Fruit fly (Drosophila melanogaster) whole organism, embryonic: ENCODE measurements around the gene CG9171.

ENCODE experiments used
- ATbp ChIP-seq: fragments of 200-800 bp; sonication (Bioruptor generic); optimal IDR thresholded peaks from 2 replicates; lab custom pipeline; 2017; ENCODE audit warnings: missing biosample characterization, mild to moderate bottlenecking, missing genetic modification characterization, missing genetic modification reagents
- Antp ChIP-seq: fragments of 200-800 bp; sonication (Bioruptor generic); optimal IDR thresholded peaks from 3 replicates; lab custom pipeline; 2016; ENCODE audit warnings: missing biosample characterization, missing genetic modification characterization
- Atf3 ChIP-seq: fragments of 200-800 bp; sonication (Bioruptor generic); optimal IDR thresholded peaks from 3 replicates; lab custom pipeline; 2016; ENCODE audit warnings: missing biosample characterization, missing genetic modification characterization
- B-H2 ChIP-seq: fragments of 200-800 bp; sonication (Bioruptor generic); optimal IDR thresholded peaks from 2 replicates; lab custom pipeline; 2018; ENCODE audit warnings: missing biosample characterization, mild to moderate bottlenecking, missing genetic modification characterization
- CG13775 ChIP-seq: fragments of 200-800 bp; sonication (Bioruptor generic); optimal IDR thresholded peaks from 3 replicates; lab custom pipeline; 2017; ENCODE audit warnings: missing biosample characterization, mild to moderate bottlenecking, missing genetic modification characterization
- CG14014 ChIP-seq: fragments of 200-800 bp; sonication (Bioruptor generic); IDR thresholded peaks from 2 replicates; pipeline ENCODE4 v1.3.6; 2022; ENCODE audit warnings: missing biosample characterization, missing genetic modification characterization
- CG16813 ChIP-seq: fragments of 200-800 bp; sonication (Bioruptor generic); IDR thresholded peaks from 3 replicates; pipeline ENCODE4 v1.3.6; 2022; ENCODE audit warnings: missing biosample characterization, missing genetic modification characterization; ENCODE audit not compliant: partially characterized antibody
- CG16815 ChIP-seq: fragments of 200-800 bp; sonication (Bioruptor generic); optimal IDR thresholded peaks from 3 replicates; lab custom pipeline; 2017; ENCODE audit warnings: missing biosample characterization, mild to moderate bottlenecking, missing genetic modification characterization
- CG18619 ChIP-seq: fragments of 200-800 bp; sonication (Bioruptor generic); optimal IDR thresholded peaks from 3 replicates; lab custom pipeline; 2017; ENCODE audit warnings: missing biosample characterization, mild to moderate bottlenecking, missing genetic modification characterization
- CG30403 ChIP-seq: fragments of 200-800 bp; sonication (Bioruptor generic); optimal IDR thresholded peaks from 3 replicates; lab custom pipeline; 2016; ENCODE audit warnings: missing biosample characterization, missing genetic modification characterization
- CG31441 ChIP-seq: fragments of 200-800 bp; sonication (Bioruptor generic); IDR thresholded peaks from 2 replicates; pipeline ENCODE4 v1.3.6; 2022; ENCODE audit warnings: missing biosample characterization, missing genetic modification characterization
- CG4360 ChIP-seq: fragments of 200-800 bp; sonication (Bioruptor generic); IDR thresholded peaks from 2 replicates; pipeline ENCODE4 v1.3.6; 2022; ENCODE audit warnings: missing biosample characterization, missing genetic modification characterization
- CG8089 ChIP-seq: fragments of 200-800 bp; sonication (Bioruptor generic); optimal IDR thresholded peaks from 3 replicates; lab custom pipeline; 2016; ENCODE audit warnings: missing biosample characterization, missing genetic modification characterization
- D19B ChIP-seq: fragments of 200-800 bp; sonication (Bioruptor generic); optimal IDR thresholded peaks from 2 replicates; lab custom pipeline; 2017; ENCODE audit warnings: missing biosample characterization, mild to moderate bottlenecking, missing genetic modification characterization
- Drgx ChIP-seq: fragments of 200-800 bp; sonication (Bioruptor generic); IDR thresholded peaks from 2 replicates; pipeline ENCODE4 v1.3.6; 2022; ENCODE audit warnings: missing biosample characterization, missing genetic modification characterization
- Ets65A ChIP-seq: fragments of 200-800 bp; sonication (Bioruptor generic); peaks from one replicate; lab custom pipeline; 2016; ENCODE audit warnings: missing biosample characterization, missing genetic modification characterization
- Hand ChIP-seq: fragments of 200-800 bp; sonication (Bioruptor generic); optimal IDR thresholded peaks from 2 replicates; lab custom pipeline; 2017; ENCODE audit warnings: mild to moderate bottlenecking, missing biosample characterization, missing genetic modification reagents, missing genetic modification characterization
- HmgD ChIP-seq: fragments of 200-800 bp; sonication (Bioruptor generic); optimal IDR thresholded peaks from 3 replicates; lab custom pipeline; 2016; ENCODE audit warnings: missing biosample characterization, missing genetic modification characterization
- Med ChIP-seq: fragments of 200-800 bp; sonication (Bioruptor generic); peaks from one replicate; lab custom pipeline; 2016; ENCODE audit warnings: missing biosample characterization, missing genetic modification characterization, mild to moderate bottlenecking, inconsistent platforms, moderate library complexity
- NfI ChIP-seq: fragments of 200-800 bp; sonication (Bioruptor generic); optimal IDR thresholded peaks from 3 replicates; lab custom pipeline; 2018; ENCODE audit warnings: missing biosample characterization, mild to moderate bottlenecking, missing genetic modification characterization, moderate library complexity
- Oli ChIP-seq: fragments of 200-800 bp; sonication (Bioruptor generic); optimal IDR thresholded peaks from 2 replicates; lab custom pipeline; 2018; ENCODE audit warnings: missing biosample characterization, mild to moderate bottlenecking, missing genetic modification characterization, moderate library complexity
- PHDP ChIP-seq: fragments of 200-800 bp; sonication (Bioruptor generic); optimal IDR thresholded peaks from 3 replicates; lab custom pipeline; 2018; ENCODE audit warnings: missing biosample characterization, mild to moderate bottlenecking, missing genetic modification characterization, moderate library complexity
- Side ChIP-seq: fragments of 200-800 bp; sonication (Bioruptor generic); optimal IDR thresholded peaks from 2 replicates; lab custom pipeline; 2016; ENCODE audit warnings: missing biosample characterization, missing genetic modification characterization
- Taf1 ChIP-seq: fragments of 200-800 bp; sonication (Bioruptor generic); IDR thresholded peaks from 2 replicates; pipeline ENCODE4 v1.3.6; 2022; ENCODE audit warnings: missing biosample characterization, missing genetic modification characterization
- Vsx1 ChIP-seq: fragments of 200-800 bp; sonication (Bioruptor generic); optimal IDR thresholded peaks from 2 replicates; lab custom pipeline; 2017; ENCODE audit warnings: missing biosample characterization, mild to moderate bottlenecking, missing genetic modification characterization, missing genetic modification reagents
- caup ChIP-seq: fragments of 200-800 bp; sonication (Bioruptor generic); optimal IDR thresholded peaks from 3 replicates; lab custom pipeline; 2017; ENCODE audit warnings: missing biosample characterization, mild to moderate bottlenecking, missing genetic modification characterization, moderate library complexity; ENCODE audit not compliant: severe bottlenecking
- dysf ChIP-seq: fragments of 200-800 bp; sonication (Bioruptor generic); IDR thresholded peaks from 3 replicates; pipeline ENCODE4 v1.3.6; 2022; ENCODE audit warnings: missing biosample characterization, missing genetic modification characterization
- fd102C ChIP-seq: fragments of 200-800 bp; sonication (Bioruptor generic); optimal IDR thresholded peaks from 2 replicates; lab custom pipeline; 2018; ENCODE audit warnings: missing biosample characterization, mild to moderate bottlenecking, missing genetic modification characterization, moderate library complexity
- fd96Cb ChIP-seq: fragments of 200-800 bp; sonication (Bioruptor generic); optimal IDR thresholded peaks from 2 replicates; lab custom pipeline; 2018; ENCODE audit warnings: missing biosample characterization, mild to moderate bottlenecking, missing genetic modification characterization, moderate library complexity
- gem ChIP-seq: fragments of 200-800 bp; sonication (Bioruptor generic); optimal IDR thresholded peaks from 2 replicates; lab custom pipeline; 2019; ENCODE audit warnings: missing biosample characterization, mild to moderate bottlenecking, missing genetic modification characterization, moderate library complexity
- ham ChIP-seq: fragments of 200-800 bp; sonication (Bioruptor generic); IDR thresholded peaks from 2 replicates; pipeline ENCODE4 v1.3.6; 2022; ENCODE audit warnings: missing biosample characterization, missing genetic modification characterization
- insv ChIP-seq, 2 experiments: fragments of 200-800 bp; sonication (Bioruptor generic); optimal IDR thresholded peaks; 3 replicates each; lab custom pipeline; 2016 to 2018; ENCODE audit warnings: missing biosample characterization in 2 of 2, missing genetic modification characterization in 2 of 2
- nerfin-1 ChIP-seq: fragments of 200-800 bp; sonication (Bioruptor generic); optimal IDR thresholded peaks from 3 replicates; lab custom pipeline; 2019; ENCODE audit warnings: missing biosample characterization, mild to moderate bottlenecking, missing genetic modification characterization, moderate library complexity
- p53 ChIP-seq: fragments of 200-800 bp; sonication (Bioruptor generic); optimal IDR thresholded peaks from 2 replicates; lab custom pipeline; 2016; ENCODE audit warnings: missing biosample characterization, missing genetic modification characterization
- pho ChIP-seq: fragments of 200-800 bp; sonication (Bioruptor generic); optimal IDR thresholded peaks from 2 replicates; lab custom pipeline; 2016; ENCODE audit warnings: missing biosample characterization, missing genetic modification characterization
- prd ChIP-seq, 3 experiments: fragments of >200 bp in 2 of 3; fragments of 200-800 bp in 1 of 3; sonication (Bioruptor generic) in 1 of 3; optimal IDR thresholded peaks in 2 of 3; IDR thresholded peaks in 1 of 3; 2 replicates in 2 of 3; 3 replicates in 1 of 3; pipeline versions ENCODE4 v1.3.6 to Lab custom; 2017 to 2022; ENCODE audit warnings: missing biosample characterization in 1 of 3, missing genetic modification characterization in 1 of 3
- schlank ChIP-seq: fragments of 200-800 bp; sonication (Bioruptor generic); optimal IDR thresholded peaks from 2 replicates; lab custom pipeline; 2018; ENCODE audit warnings: missing biosample characterization, mild to moderate bottlenecking, missing genetic modification characterization
- sens ChIP-seq: fragments of 200-800 bp; sonication (Bioruptor generic); peaks from one replicate; lab custom pipeline; 2016; ENCODE audit warnings: missing biosample characterization, missing genetic modification characterization
- slbo ChIP-seq: fragments of 200-800 bp; sonication (Bioruptor generic); IDR thresholded peaks from 2 replicates; pipeline ENCODE4 v1.3.6; 2022; ENCODE audit warnings: missing biosample characterization, missing genetic modification characterization
- stwl ChIP-seq: fragments of 200-800 bp; sonication (Bioruptor generic); optimal IDR thresholded peaks from 3 replicates; lab custom pipeline; 2018; ENCODE audit warnings: missing biosample characterization, mild to moderate bottlenecking, missing genetic modification characterization, moderate library complexity
- trem ChIP-seq: fragments of 200-800 bp; optimal IDR thresholded peaks from 3 replicates; lab custom pipeline; 2019; ENCODE audit warnings: missing biosample characterization, mild to moderate bottlenecking, missing genetic modification characterization, moderate library complexity
- vnd ChIP-seq: fragments of 200-800 bp; sonication (Bioruptor generic); IDR thresholded peaks from 3 replicates; pipeline ENCODE4 v1.3.6; 2022; ENCODE audit warnings: missing biosample characterization, missing genetic modification characterization; ENCODE audit not compliant: partially characterized antibody
- zf30C ChIP-seq: fragments of 200-800 bp; sonication (Bioruptor generic); optimal IDR thresholded peaks from 3 replicates; lab custom pipeline; 2018; ENCODE audit warnings: missing biosample characterization, mild to moderate bottlenecking, missing genetic modification characterization

Gene CG9171

dm6 chr2L:5797977-5798376 is 2.1 kb downstream of the CG9171 start (continued):
- TF ChIP-seq CG18619 (GFP tag; lab: Kevin White, UChicago) (peak; percentile 63), p53 (GFP tag; lab: Kevin White, UChicago) (peak; percentile 25), Vsx1 (GFP tag; lab: Kevin White, UChicago) (peak; percentile 38), fd102C (GFP tag; lab: Kevin White, UChicago) (no peak), Atf3 (GFP tag; lab: Kevin White, UChicago) (no peak), CG31441 (peak; percentile 24; the same call in 1 of the 2 replicates), Antp (no peak), pho (peak; percentile 60), B-H2 (peak; percentile 33), fd96Cb (tag; lab: Kevin White, UChicago) (peak; percentile 24), PHDP (tag; lab: Kevin White, UChicago) (peak; percentile 88), Taf1 (no peak), schlank (tag; lab: Kevin White, UChicago) (peak; percentile 46), CG8089 (GFP tag; lab: Kevin White, UChicago) (no peak), caup (GFP tag; lab: Kevin White, UChicago) (peak; percentile 82), slbo (GFP tag; lab: Robert Waterston, UW) (no peak), CG16813 (GFP tag; lab: Robert Waterston, UW) (no peak), vnd (GFP tag; lab: Robert Waterston, UW) (no peak), Oli (tag; lab: Kevin White, UChicago) (peak; percentile 38), zf30C (GFP tag; lab: Kevin White, UChicago) (no peak), NfI (GFP tag; lab: Kevin White, UChicago) (peak; percentile 33), trem (tag; lab: Kevin White, UChicago) (no peak), HmgD (GFP tag; lab: Kevin White, UChicago) (no peak), CG30403 (GFP tag; lab: Kevin White, UChicago) (no peak), insv (GFP tag; optimal IDR thresholded peaks at IDR 0.05; lab: Kevin White, UChicago) (no peak), D19B (GFP tag; lab: Kevin White, UChicago) (peak; percentile 38), Hand (GFP tag; lab: Kevin White, UChicago) (peak; percentile 33), ham (GFP tag; lab: Robert Waterston, UW) (no peak), stwl (tag; lab: Kevin White, UChicago) (no peak)

- TF ChIP-seq Med (GFP tag; lab: Kevin White, UChicago) (peak; percentile 46), sens (peak; percentile 66), prd (optimal IDR thresholded peaks at IDR 0.05; lab: Kevin White, UChicago) (no peak), prd (GFP tag; IDR thresholded peaks at IDR 0.05; lab: Robert Waterston, UW) (0 out of 3 replicates have a peak, but pooled peaks have one; percentile 28), CG16815 (no peak), CG13775 (GFP tag; lab: Kevin White, UChicago) (no peak), gem (tag; lab: Kevin White, UChicago) (peak; percentile 4), CG4360 (no peak), CG14014 (GFP tag; lab: Robert Waterston, UW) (0 out of 2 replicates have a peak, but pooled peaks have one; percentile 15), Drgx (0 out of 2 replicates have a peak, but pooled peaks have one; percentile 31), Ets65A (GFP tag; lab: Kevin White, UChicago) (peak; percentile 69), dysf (GFP tag; lab: Robert Waterston, UW) (peak; percentile 17; the same call in 1 of the 3 replicates), nerfin-1 (tag; lab: Kevin White, UChicago) (no peak), Side (GFP tag; lab: Kevin White, UChicago) (no peak), ATbp (no peak)
These were observed 4.9 kb downstream of the CG9171 start for dm6 chr2L:5795192-5795591.
